Worm (Caenorhabditis elegans) whole organism, L4 larva: ENCODE measurements around the gene dhs-28.

ENCODE experiments used
- F44E2.7 ChIP-seq: fragments of 200-800 bp; sonication (Bioruptor generic); IDR thresholded peaks from 2 replicates; pipeline ENCODE4 v2.1.2; 2022; ENCODE audit warnings: missing genetic modification characterization, missing compliant biosample characterization
- Y105C5A.15 ChIP-seq: fragments of 200-800 bp; sonication (Bioruptor generic); IDR thresholded peaks from 2 replicates; pipeline ENCODE4 v1.3.6; 2022; ENCODE audit warnings: missing genetic modification characterization, missing compliant biosample characterization
- ZK546.5 ChIP-seq, 2 experiments: sonication (generic microtip); optimal IDR thresholded peaks; 2 replicates each; lab custom pipeline; 2017; ENCODE audit warnings: missing biosample characterization in 2 of 2, missing genetic modification characterization in 2 of 2
- aha-1 ChIP-seq: fragments of 150-350 bp; peaks from one replicate; lab custom pipeline; 2014; ENCODE audit warnings: missing biosample characterization, missing genetic modification characterization
- ama-1 ChIP-seq: fragments of 150-350 bp; optimal IDR thresholded peaks from 2 replicates; lab custom pipeline; 2014; ENCODE audit warnings: inconsistent platforms, mixed read lengths
- attf-4 ChIP-seq: sonication (generic microtip); optimal IDR thresholded peaks from 3 replicates; lab custom pipeline; 2017; ENCODE audit warnings: missing biosample characterization, missing genetic modification characterization
- ceh-20 ChIP-seq: fragments of 200-800 bp; sonication (Bioruptor generic); IDR thresholded peaks from 2 replicates; pipeline ENCODE4 v1.3.6; 2022; ENCODE audit warnings: missing genetic modification reagents, missing genetic modification characterization, missing compliant biosample characterization
- ceh-62 ChIP-seq: sonication (generic microtip); optimal IDR thresholded peaks from 2 replicates; lab custom pipeline; 2017; ENCODE audit warnings: missing biosample characterization, missing genetic modification characterization
- ces-1 ChIP-seq: fragments of 150-350 bp; sonication (generic microtip); optimal IDR thresholded peaks from 4 replicates; lab custom pipeline; 2014; ENCODE audit warnings: missing biosample characterization, missing genetic modification reagents, missing genetic modification characterization
- ctbp-1 ChIP-seq: fragments of 200-800 bp; sonication (Bioruptor generic); IDR thresholded peaks from 2 replicates; pipeline ENCODE4 v1.3.6; 2022; ENCODE audit warnings: missing genetic modification reagents, missing genetic modification characterization, missing compliant biosample characterization
- dmd-6 ChIP-seq: fragments of 200-800 bp; sonication (Bioruptor generic); IDR thresholded peaks from 2 replicates; pipeline ENCODE4 v1.3.6; 2022; ENCODE audit warnings: missing genetic modification reagents, missing genetic modification characterization, missing compliant biosample characterization
- dmd-8 ChIP-seq: fragments of 200-800 bp; sonication (Bioruptor generic); IDR thresholded peaks from 2 replicates; pipeline ENCODE4 v1.3.6; 2022; ENCODE audit warnings: missing genetic modification characterization, missing compliant biosample characterization
- dmd-9 ChIP-seq: fragments of 200-800 bp; sonication (Bioruptor generic); IDR thresholded peaks from 2 replicates; pipeline ENCODE4 v1.3.6; 2022; ENCODE audit warnings: missing genetic modification reagents, missing genetic modification characterization, missing compliant biosample characterization
- dve-1 ChIP-seq: sonication (generic microtip); optimal IDR thresholded peaks from 2 replicates; lab custom pipeline; 2017; ENCODE audit warnings: antibody characterized with exemption, mild to moderate bottlenecking, missing genetic modification characterization, missing compliant biosample characterization; ENCODE audit not compliant: insufficient read depth
- egl-27 ChIP-seq: sonication (generic microtip); optimal IDR thresholded peaks from 3 replicates; lab custom pipeline; 2017; ENCODE audit warnings: missing biosample characterization, missing genetic modification reagents, missing genetic modification characterization
- egl-43 ChIP-seq: fragments of 200-800 bp; sonication (Bioruptor generic); IDR thresholded peaks from 2 replicates; pipeline ENCODE4 v1.3.6; 2022; ENCODE audit warnings: missing genetic modification reagents, missing genetic modification characterization, missing compliant biosample characterization
- fkh-10 ChIP-seq: fragments of 150-350 bp; optimal IDR thresholded peaks from 2 replicates; lab custom pipeline; 2014; ENCODE audit warnings: missing biosample characterization, missing genetic modification reagents, missing genetic modification characterization
- gei-8 ChIP-seq: fragments of 200-800 bp; sonication (Bioruptor generic); optimal IDR thresholded peaks from 2 replicates; lab custom pipeline; 2018; ENCODE audit warnings: mild to moderate bottlenecking, missing genetic modification characterization, missing compliant biosample characterization
- hif-1 ChIP-seq, 2 experiments: sonication (generic microtip); optimal IDR thresholded peaks; 2 replicates each; lab custom pipeline; 2016 to 2017; ENCODE audit warnings: missing compliant biosample characterization in 2 of 2, missing genetic modification characterization in 2 of 2, missing genetic modification reagents in 2 of 2, missing genotype in 2 of 2, mild to moderate bottlenecking in 1 of 2
- hlh-11 ChIP-seq: fragments of 200-800 bp; sonication (Bioruptor generic); optimal IDR thresholded peaks from 2 replicates; lab custom pipeline; 2018; ENCODE audit warnings: mild to moderate bottlenecking, missing genetic modification characterization, missing compliant biosample characterization
- jun-1 ChIP-seq: fragments of 150-350 bp; optimal IDR thresholded peaks from 2 replicates; lab custom pipeline; 2014; ENCODE audit warnings: missing biosample characterization, missing genetic modification reagents, missing genetic modification characterization
- lin-1 ChIP-seq: fragments of 200-800 bp; sonication (Bioruptor generic); IDR thresholded peaks from 2 replicates; pipeline ENCODE4 v1.3.6; 2022; ENCODE audit warnings: missing genetic modification reagents, missing genetic modification characterization, missing compliant biosample characterization
- lin-13 ChIP-seq: fragments of 150-350 bp; optimal IDR thresholded peaks from 2 replicates; lab custom pipeline; 2014; ENCODE audit warnings: missing biosample characterization, missing genetic modification reagents, missing genetic modification characterization
- lin-29 ChIP-seq: fragments of 200-800 bp; sonication (Bioruptor generic); IDR thresholded peaks from 2 replicates; pipeline ENCODE4 v1.3.6; 2022; ENCODE audit warnings: missing genetic modification reagents, missing genetic modification characterization, missing compliant biosample characterization
- lir-3 ChIP-seq: sonication (generic microtip); optimal IDR thresholded peaks from 2 replicates; lab custom pipeline; 2016; ENCODE audit warnings: mild to moderate bottlenecking, missing genetic modification characterization, missing compliant biosample characterization
- madf-9 ChIP-seq: fragments of 200-800 bp; sonication (Bioruptor generic); conservative IDR thresholded peaks from 2 replicates; pipeline ENCODE4 v1.3.6; 2022; ENCODE audit warnings: missing genetic modification reagents, missing genetic modification characterization, missing compliant biosample characterization
- mdt-29 ChIP-seq: fragments of 200-800 bp; sonication (Bioruptor generic); IDR thresholded peaks from 2 replicates; pipeline ENCODE4 v1.3.6; 2022; ENCODE audit warnings: missing genetic modification reagents, missing genetic modification characterization, missing compliant biosample characterization
- mxl-2 ChIP-seq: fragments of 200-800 bp; sonication (Bioruptor generic); conservative IDR thresholded peaks from 2 replicates; pipeline ENCODE4 v1.3.6; 2022; ENCODE audit warnings: missing genetic modification reagents, missing genetic modification characterization, missing compliant biosample characterization
- mxl-3 ChIP-seq: fragments of 200-800 bp; sonication (Bioruptor generic); optimal IDR thresholded peaks from 2 replicates; lab custom pipeline; 2018; ENCODE audit warnings: mild to moderate bottlenecking, missing genetic modification characterization, missing compliant biosample characterization
- nhr-102 ChIP-seq: sonication (generic microtip); optimal IDR thresholded peaks from 2 replicates; lab custom pipeline; 2016; ENCODE audit warnings: mild to moderate bottlenecking, missing genetic modification characterization, moderate library complexity, missing compliant biosample characterization
- nhr-237 ChIP-seq: sonication (generic microtip); optimal IDR thresholded peaks from 2 replicates; lab custom pipeline; 2017; ENCODE audit warnings: missing biosample characterization, missing genetic modification characterization
- nhr-28 ChIP-seq: fragments of 150-350 bp; optimal IDR thresholded peaks from 2 replicates; lab custom pipeline; 2014; ENCODE audit warnings: missing biosample characterization, missing genetic modification characterization
- nhr-48 ChIP-seq: sonication (generic microtip); optimal IDR thresholded peaks from 2 replicates; lab custom pipeline; 2016; ENCODE audit warnings: mild to moderate bottlenecking, missing genetic modification characterization, missing compliant biosample characterization
- nhr-77 ChIP-seq: fragments of 150-350 bp; optimal IDR thresholded peaks from 2 replicates; lab custom pipeline; 2014; ENCODE audit warnings: missing biosample characterization, missing genetic modification characterization
- pha-4 ChIP-seq, 2 experiments: fragments of 150-350 bp in 1 of 2; fragments of 200-800 bp in 1 of 2; sonication (Bioruptor generic) in 1 of 2; IDR thresholded peaks in 1 of 2; optimal IDR thresholded peaks in 1 of 2; 2 replicates each; pipeline versions ENCODE4 v1.3.6 to Lab custom; 2014 to 2022; ENCODE audit warnings: missing genetic modification characterization in 2 of 2, missing genetic modification reagents in 2 of 2, missing biosample characterization in 1 of 2, missing compliant biosample characterization in 1 of 2
- pqm-1 ChIP-seq: sonication (generic microtip); optimal IDR thresholded peaks from 2 replicates; lab custom pipeline; 2017; ENCODE audit warnings: missing biosample characterization, missing genetic modification characterization
- saeg-2 ChIP-seq: fragments of 200-800 bp; sonication (Bioruptor generic); IDR thresholded peaks from 2 replicates; pipeline ENCODE4 v1.3.6; 2022; ENCODE audit warnings: missing genetic modification reagents, missing genetic modification characterization, missing compliant biosample characterization
- sdz-12 ChIP-seq: fragments of 200-800 bp; sonication (Bioruptor generic); optimal IDR thresholded peaks from 2 replicates; lab custom pipeline; 2018; ENCODE audit warnings: mild to moderate bottlenecking, missing genetic modification characterization, missing compliant biosample characterization
- set-16 ChIP-seq: fragments of 200-800 bp; sonication (Bioruptor generic); IDR thresholded peaks from 2 replicates; pipeline ENCODE4 v1.3.6; 2022; ENCODE audit warnings: missing genetic modification reagents, missing genetic modification characterization, missing compliant biosample characterization
- skn-1 ChIP-seq: fragments of 150-350 bp; optimal IDR thresholded peaks from 2 replicates; lab custom pipeline; 2014; ENCODE audit warnings: missing biosample characterization, missing genetic modification characterization
- snpc-1.2 ChIP-seq: fragments of 200-800 bp; sonication (Bioruptor generic); IDR thresholded peaks from 2 replicates; pipeline ENCODE4 v1.3.6; 2022; ENCODE audit warnings: missing genetic modification reagents, missing genetic modification characterization, missing compliant biosample characterization
- spr-1 ChIP-seq: sonication (generic microtip); optimal IDR thresholded peaks from 2 replicates; lab custom pipeline; 2016; ENCODE audit warnings: mild to moderate bottlenecking, missing genetic modification characterization, missing compliant biosample characterization
- spr-3 ChIP-seq: fragments of 200-800 bp; sonication (Bioruptor generic); optimal IDR thresholded peaks from 2 replicates; lab custom pipeline; 2018; ENCODE audit warnings: mild to moderate bottlenecking, missing genetic modification characterization, missing compliant biosample characterization
- tra-1 ChIP-seq: fragments of 200-800 bp; sonication (Bioruptor generic); IDR thresholded peaks from 2 replicates; pipeline ENCODE4 v1.3.6; 2022; ENCODE audit warnings: missing genetic modification reagents, missing genetic modification characterization, missing compliant biosample characterization
- unc-62 ChIP-seq, 3 experiments: fragments of 150-350 bp in 1 of 3; sonication (generic microtip); optimal IDR thresholded peaks in 2 of 3; peaks in 1 of 3; 1 replicate in 1 of 3; 2 replicates in 2 of 3; lab custom pipeline; 2014 to 2017; ENCODE audit warnings: missing biosample characterization in 3 of 3, missing genetic modification characterization in 3 of 3, missing genetic modification reagents in 3 of 3, missing genotype in 1 of 3
- vab-7 ChIP-seq: fragments of 200-800 bp; sonication (Bioruptor generic); IDR thresholded peaks from 2 replicates; pipeline ENCODE4 v1.3.6; 2022; ENCODE audit warnings: missing genetic modification reagents, missing genetic modification characterization, missing compliant biosample characterization
- zfp-2 ChIP-seq: sonication (generic microtip); optimal IDR thresholded peaks from 2 replicates; lab custom pipeline; 2016; ENCODE audit warnings: mild to moderate bottlenecking, missing genetic modification characterization, missing compliant biosample characterization
- zfp-3 ChIP-seq: fragments of 200-800 bp; sonication (Bioruptor generic); conservative IDR thresholded peaks from 2 replicates; pipeline ENCODE4 v1.3.6; 2022; ENCODE audit warnings: missing genetic modification reagents, missing genetic modification characterization, missing compliant biosample characterization
- zip-11 ChIP-seq: fragments of 200-800 bp; sonication (Bioruptor generic); IDR thresholded peaks from 2 replicates; pipeline ENCODE4 v1.3.6; 2022; ENCODE audit warnings: missing genetic modification characterization, missing compliant biosample characterization
- ztf-7 ChIP-seq: fragments of 150-350 bp; optimal IDR thresholded peaks from 2 replicates; lab custom pipeline; 2014; ENCODE audit warnings: missing biosample characterization, missing genetic modification characterization

dhs-28 gene

DNA sequence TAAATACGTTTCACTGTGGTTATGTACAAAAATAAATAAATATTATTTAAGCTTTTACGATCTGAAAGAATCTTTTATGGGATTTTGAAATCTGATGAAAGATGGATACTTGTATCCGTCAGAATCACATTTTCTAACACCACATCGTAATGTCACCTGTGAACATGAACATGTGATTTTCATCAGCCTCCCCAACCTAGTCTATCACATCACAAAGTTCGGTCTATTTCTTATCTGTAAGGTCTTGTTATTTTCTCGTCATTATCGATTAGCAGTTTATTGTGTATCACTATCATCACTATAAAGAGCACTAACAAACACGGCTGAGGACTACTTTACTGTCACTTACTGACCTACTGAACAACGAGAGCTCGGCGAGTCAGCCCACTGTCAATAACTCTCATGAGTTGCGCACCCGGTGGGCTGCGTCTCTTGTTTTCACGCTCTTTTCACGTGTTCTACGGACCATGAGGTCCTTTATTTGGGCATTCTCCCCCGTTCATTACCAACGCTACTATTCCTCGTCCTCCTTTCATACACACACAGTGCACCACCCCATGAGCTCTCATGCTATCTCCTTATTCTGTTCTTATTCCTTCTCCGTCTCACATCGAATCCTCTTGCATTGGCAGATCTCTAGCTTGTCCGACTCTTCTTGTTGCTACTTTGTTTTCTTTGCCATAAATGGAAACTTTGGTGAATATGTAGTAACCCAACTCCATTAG is 10.9 kb upstream of the dhs-28 start (continued):
- TF ChIP-seq attf-4 (tag; lab: Kevin White, UChicago) (no peak), nhr-77 (tag; lab: Kevin White, UChicago) (peak; percentile 6), nhr-28 (tag; lab: Kevin White, UChicago) (peak; percentile 85), nhr-48 (tag; lab: Kevin White, UChicago) (peak; percentile 36), ztf-7 (tag; lab: Kevin White, UChicago) (no peak), spr-3 (GFP tag; lab: Kevin White, UChicago) (no peak), dmd-9 (GFP tag; lab: Robert Waterston, UW) (no peak), ctbp-1 (no peak), vab-7 (no peak), lir-3 (tag; lab: Kevin White, UChicago) (no peak), madf-9 (GFP tag; lab: Robert Waterston, UW) (no peak), unc-62 (GFP tag; optimal IDR thresholded peaks at IDR 0.05 in 1 of 2; lab: Kevin White, UChicago) (peak in 1 of 2 experiments; percentile 56), unc-62 (tag; optimal IDR thresholded peaks at IDR 0.05; lab: Kevin White, UChicago) (no peak), ama-1 (no peak), fkh-10 (GFP tag; lab: Kevin White, UChicago) (no peak), lin-29 (no peak), gei-8 (GFP tag; lab: Kevin White, UChicago) (no peak), tra-1 (peak; percentile 39; the same call in 1 of the 2 replicates), lin-1 (GFP tag; lab: Robert Waterston, UW) (no peak), skn-1 (tag; lab: Kevin White, UChicago) (no peak), dve-1 (tag; lab: Kevin White, UChicago) (peak; percentile 63), ZK546.5 (tag; optimal IDR thresholded peaks at IDR 0.05; lab: Kevin White, UChicago) (no peak), snpc-1.2 (GFP tag; lab: Robert Waterston, UW) (no peak), ceh-20 (GFP tag; lab: Robert Waterston, UW) (no peak), sdz-12 (GFP tag; lab: Kevin White, UChicago) (no peak), egl-27 (no peak), jun-1 (no peak), egl-43 (GFP tag; lab: Robert Waterston, UW) (no peak), mxl-3 (GFP tag; lab: Kevin White, UChicago) (no peak), zfp-2 (tag; lab: Kevin White, UChicago) (no peak), ceh-62 (tag; lab: Kevin White, UChicago) (no peak), saeg-2 (GFP tag; lab: Robert Waterston, UW) (no peak), ces-1 (GFP tag; lab: Kevin White, UChicago) (no peak), nhr-102 (tag; lab: Kevin White, UChicago) (peak; percentile 5), hif-1 (tag; optimal IDR thresholded peaks at IDR 0.05; lab: Kevin White, UChicago) (no peak), F44E2.7 (GFP tag; lab: Robert Waterston, UW) (no peak), aha-1 (peak; percentile 28), pqm-1 (tag; lab: Kevin White, UChicago) (peak; percentile 2), set-16 (no peak), mxl-2 (GFP tag; lab: Robert Waterston, UW) (peak; percentile 75; the same call in 1 of the 2 replicates), hlh-11 (peak; percentile 70), zfp-3 (no peak), spr-1 (tag; lab: Kevin White, UChicago) (no peak), pha-4 (GFP tag; IDR thresholded peaks at IDR 0.05; lab: Robert Waterston, UW) (no peak), pha-4 (tag; optimal IDR thresholded peaks at IDR 0.05; lab: Kevin White, UChicago) (no peak), mdt-29 (GFP tag; lab: Robert Waterston, UW) (no peak), Y105C5A.15 (no peak), dmd-8 (GFP tag; lab: Robert Waterston, UW) (no peak), nhr-237 (tag; lab: Kevin White, UChicago) (no peak), lin-13 (GFP tag; lab: Kevin White, UChicago) (no peak), zip-11 (GFP tag; lab: Robert Waterston, UW) (no peak), dmd-6 (GFP tag; lab: Robert Waterston, UW) (peak; percentile 52; the same call in 1 of the 2 replicates)
